Worm (Caenorhabditis elegans): ENCODE data around the gene nhr-207.

- TF ChIP-seq daf-12 (tag; optimal IDR thresholded peaks at IDR 0.05) = no peak
- no peak for TF ChIP-seq unc-62 (GFP tag; optimal IDR thresholded peaks at IDR 0.05)
- no peak for TF ChIP-seq zag-1 (tag; optimal IDR thresholded peaks at IDR 0.05)
- TF ChIP-seq nhr-237 (tag; optimal IDR thresholded peaks at IDR 0.05) = no peak
- TF ChIP-seq lin-15B (tag; optimal IDR thresholded peaks at IDR 0.05) = no peak
- no peak for TF ChIP-seq unc-39 (tag; optimal IDR thresholded peaks at IDR 0.05)
- no peak for TF ChIP-seq fos-1 (tag; optimal IDR thresholded peaks at IDR 0.05)
- TF ChIP-seq ceh-28 (tag; optimal IDR thresholded peaks at IDR 0.05) = no peak
Observed at ce11 chrV:12070419-12070818, 25.5 kb upstream of the nhr-207 start, which contains the start of gene kmo-1.

Measured in whole organism, L3 larva.